Worm (Caenorhabditis elegans): ENCODE measurements around the gene mrp-8.

Gene mrp-8

ce11 chrIII:12307475-12307874 is 4.5 kb upstream of the mrp-8 start, which contains the start of gene pqn-92:
TSS of gene pqn-92 (plus strand) at chrIII:12307781.
- TF ChIP-seq W03F9.2 (tag; optimal IDR thresholded peaks at IDR 0.05) (no peak), him-1 (tag; optimal IDR thresholded peaks at IDR 0.05) (no peak), dao-5 (tag; optimal IDR thresholded peaks at IDR 0.05) (no peak)

- TF ChIP-seq him-1 (tag; optimal IDR thresholded peaks at IDR 0.05) (no peak), dao-5 (tag; optimal IDR thresholded peaks at IDR 0.05) (no peak), W03F9.2 (tag; optimal IDR thresholded peaks at IDR 0.05) (no peak)
These were observed 1.9 kb upstream of the mrp-8 start for ce11 chrIII:12304805-12305377.

ce11 chrIII:12299259-12299658 is 3.7 kb downstream of the mrp-8 start:
- no peak for TF ChIP-seq W03F9.2 (tag; optimal IDR thresholded peaks at IDR 0.05)
- no peak for TF ChIP-seq dao-5 (tag; optimal IDR thresholded peaks at IDR 0.05)
- TF ChIP-seq him-1 (tag; optimal IDR thresholded peaks at IDR 0.05): no peak

- TF ChIP-seq W03F9.2 (tag; optimal IDR thresholded peaks at IDR 0.05): no peak
- no peak for TF ChIP-seq him-1 (tag; optimal IDR thresholded peaks at IDR 0.05)
- no peak for TF ChIP-seq dao-5 (tag; optimal IDR thresholded peaks at IDR 0.05)
These were observed 5.7 kb downstream of the mrp-8 start for ce11 chrIII:12297303-12297702.

DNA sequence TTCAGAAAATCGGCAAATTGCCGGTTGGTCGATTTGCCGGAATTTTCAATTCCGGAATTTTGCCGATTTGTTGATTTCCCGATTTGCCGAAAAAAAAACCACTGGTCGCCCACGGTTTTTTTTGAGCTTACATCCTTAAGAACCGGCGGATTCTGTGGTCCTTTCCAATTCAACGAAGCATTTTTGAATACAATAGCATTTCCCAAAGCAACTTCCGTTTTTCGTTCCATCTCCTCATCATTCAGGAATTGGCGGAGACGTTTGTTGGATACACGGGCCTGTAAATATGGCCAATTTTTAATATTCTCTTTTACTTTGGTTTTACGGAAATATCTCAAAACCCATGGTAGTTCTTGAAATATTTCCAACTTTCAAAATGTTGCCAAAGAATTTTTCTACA is 10.5 kb downstream of the mrp-8 start:
- TF ChIP-seq dao-5 (tag; optimal IDR thresholded peaks at IDR 0.05) (no peak), him-1 (tag; optimal IDR thresholded peaks at IDR 0.05) (no peak), W03F9.2 (tag; optimal IDR thresholded peaks at IDR 0.05) (no peak)

- TF ChIP-seq W03F9.2 (tag; optimal IDR thresholded peaks at IDR 0.05): no peak
- no peak for TF ChIP-seq him-1 (tag; optimal IDR thresholded peaks at IDR 0.05)
- no peak for TF ChIP-seq dao-5 (tag; optimal IDR thresholded peaks at IDR 0.05)
These were observed 18.8 kb downstream of the mrp-8 start for ce11 chrIII:12284157-12284556.

DNA sequence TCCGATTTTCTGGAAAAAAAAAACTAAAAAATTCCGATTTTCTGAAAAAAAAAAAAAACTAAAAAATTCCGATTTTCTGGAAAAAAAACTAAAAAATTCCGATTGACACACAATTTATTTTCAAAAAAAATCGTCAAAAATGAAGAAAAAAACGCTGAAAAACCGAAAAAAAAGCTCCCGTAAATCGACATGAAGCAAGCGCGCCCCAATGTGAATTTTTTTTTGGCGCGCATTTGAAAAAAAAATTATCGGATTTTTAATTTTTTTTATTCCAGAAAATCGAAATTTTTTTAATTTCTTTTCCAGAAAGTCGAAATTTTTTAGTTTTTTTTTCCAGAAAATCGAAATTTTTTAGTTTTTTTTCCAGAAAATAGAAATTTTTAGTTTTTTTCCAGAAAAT is 24.2 kb downstream of the mrp-8 start:
- TF ChIP-seq dao-5 (tag; optimal IDR thresholded peaks at IDR 0.05): no peak
- no peak for TF ChIP-seq W03F9.2 (tag; optimal IDR thresholded peaks at IDR 0.05)
- TF ChIP-seq him-1 (tag; optimal IDR thresholded peaks at IDR 0.05): no peak

DNA sequence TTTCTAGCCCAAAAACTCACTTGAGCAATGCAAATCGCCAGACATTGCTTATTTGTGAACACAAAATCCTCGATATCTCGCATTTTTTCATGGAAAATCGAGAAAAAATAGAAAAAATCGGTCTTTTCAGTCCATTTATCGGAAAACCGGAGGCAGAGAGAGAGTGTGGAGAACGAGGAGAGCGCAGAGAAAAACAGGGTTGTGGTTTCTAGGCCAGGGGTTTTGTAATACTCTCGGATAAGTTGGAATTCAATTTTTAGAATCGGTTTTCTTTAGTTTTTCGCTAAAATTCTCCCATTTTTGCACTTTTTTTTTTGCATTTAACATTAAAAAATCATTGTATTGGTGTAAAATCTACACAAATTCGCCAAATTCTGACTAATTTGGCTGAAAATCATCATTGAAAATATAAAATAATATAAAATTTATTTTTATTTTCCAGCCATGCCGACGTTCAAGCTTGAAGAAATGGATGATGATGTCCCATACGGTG is 29.3 kb downstream of the mrp-8 start, which contains the start of the genes Y75B8A.24 and Y75B8A.25:
TSS of gene Y75B8A.24 (minus strand) at position 155 of the 493 bp plus-strand sequence.
TSS of gene Y75B8A.25 (plus strand) at position 443 of the 493 bp plus-strand sequence.
- TF ChIP-seq W03F9.2 (tag; optimal IDR thresholded peaks at IDR 0.05): peak; percentile 66
- no peak for TF ChIP-seq him-1 (tag; optimal IDR thresholded peaks at IDR 0.05)

DNA sequence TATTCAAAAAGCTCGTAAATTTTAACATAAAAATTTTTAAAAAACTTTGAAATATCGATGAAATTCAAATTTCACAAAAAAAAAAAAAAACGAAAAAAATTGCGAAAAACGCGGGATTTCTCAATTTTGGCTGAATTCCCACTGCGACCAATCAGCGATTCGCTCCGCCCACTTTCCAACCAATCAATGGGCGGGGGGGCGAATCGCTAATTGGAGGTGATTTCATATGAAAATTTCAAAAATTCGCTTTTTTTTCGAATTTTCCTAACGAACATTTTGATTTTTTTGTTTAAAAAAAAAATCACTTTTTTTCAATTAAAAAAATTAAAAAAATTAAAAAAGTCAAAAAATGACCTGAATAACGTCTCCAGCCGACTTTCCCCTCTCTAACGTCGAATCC is 32.6 kb downstream of the mrp-8 start:
- TF ChIP-seq W03F9.2 (tag; optimal IDR thresholded peaks at IDR 0.05) (no peak), dao-5 (tag; optimal IDR thresholded peaks at IDR 0.05) (no peak), him-1 (tag; optimal IDR thresholded peaks at IDR 0.05) (no peak)

DNA sequence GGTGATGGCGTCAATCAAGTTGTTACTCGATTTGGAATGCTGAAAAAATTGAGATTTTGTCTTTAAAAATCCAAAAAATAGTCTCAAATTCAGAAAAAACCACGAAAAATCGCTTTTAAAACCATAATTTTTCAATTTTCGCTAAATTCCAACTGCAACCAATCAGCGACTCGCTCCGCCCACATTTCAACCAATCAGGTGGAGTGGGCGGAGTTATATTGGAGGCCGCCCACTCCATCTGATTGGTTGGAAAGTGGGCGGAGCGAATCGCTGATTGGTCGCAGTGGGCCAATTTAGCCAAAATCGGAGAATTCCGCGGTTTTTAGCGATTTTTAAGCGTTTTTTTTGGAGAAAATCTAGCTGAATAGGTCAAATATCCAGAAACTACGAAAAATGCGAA is 33.2 kb downstream of the mrp-8 start:
- TF ChIP-seq W03F9.2 (tag; optimal IDR thresholded peaks at IDR 0.05) (no peak), him-1 (tag; optimal IDR thresholded peaks at IDR 0.05) (no peak), dao-5 (tag; optimal IDR thresholded peaks at IDR 0.05) (no peak)

DNA sequence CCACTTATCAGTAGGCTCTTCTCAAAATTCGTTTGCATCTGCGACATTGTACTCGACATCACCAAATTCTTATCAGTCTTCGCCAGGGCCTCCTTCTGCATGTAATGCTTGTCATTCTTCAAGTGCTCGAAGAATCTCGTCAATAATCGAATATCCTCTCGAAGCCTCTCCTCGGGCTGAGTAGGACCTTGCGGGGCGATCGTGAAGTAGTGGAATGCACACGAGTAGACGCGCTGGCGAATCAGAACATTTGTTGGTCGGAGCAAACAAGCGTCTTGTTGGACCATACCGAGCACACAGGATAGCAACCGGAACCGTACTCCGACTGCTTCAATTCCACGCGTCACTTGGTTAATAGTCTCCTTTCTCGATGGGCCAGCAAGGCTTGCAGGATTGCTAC is 42.6 kb downstream of the mrp-8 start:
- TF ChIP-seq W03F9.2 (tag; optimal IDR thresholded peaks at IDR 0.05) (no peak), dao-5 (tag; optimal IDR thresholded peaks at IDR 0.05) (no peak), him-1 (tag; optimal IDR thresholded peaks at IDR 0.05) (no peak)

ce11 chrIII:12259793-12260192 is 43.2 kb downstream of the mrp-8 start:
- TF ChIP-seq W03F9.2 (tag; optimal IDR thresholded peaks at IDR 0.05) (no peak), him-1 (tag; optimal IDR thresholded peaks at IDR 0.05) (no peak), dao-5 (tag; optimal IDR thresholded peaks at IDR 0.05) (no peak)

DNA sequence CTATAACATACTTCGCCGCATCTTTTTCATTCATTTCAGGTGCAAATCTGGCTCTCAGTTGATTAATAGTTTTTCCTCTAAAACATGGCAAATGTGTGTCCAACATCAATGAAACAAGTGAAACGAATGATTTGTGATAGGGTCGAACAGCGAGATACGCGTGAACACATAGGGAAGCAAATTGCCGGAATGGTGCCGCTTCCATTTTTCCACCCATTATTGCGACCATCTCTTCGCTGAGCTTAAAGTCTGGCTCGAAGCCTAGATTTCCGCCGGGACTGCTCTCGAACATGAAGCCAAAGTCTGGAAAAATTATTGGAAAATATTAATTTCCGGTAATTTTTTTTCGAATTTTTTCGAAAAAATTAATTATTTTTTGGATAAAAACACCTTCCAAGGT is 49.6 kb downstream of the mrp-8 start:
- TF ChIP-seq W03F9.2 (tag; optimal IDR thresholded peaks at IDR 0.05) (no peak), him-1 (tag; optimal IDR thresholded peaks at IDR 0.05) (no peak), dao-5 (tag; optimal IDR thresholded peaks at IDR 0.05) (no peak)

- no peak for TF ChIP-seq him-1 (tag; optimal IDR thresholded peaks at IDR 0.05)
- TF ChIP-seq W03F9.2 (tag; optimal IDR thresholded peaks at IDR 0.05): no peak
- TF ChIP-seq dao-5 (tag; optimal IDR thresholded peaks at IDR 0.05): no peak
These were observed 51.8 kb downstream of the mrp-8 start for ce11 chrIII:12251178-12251577.

Measured in whole organism, L4/young adult.